Worm (Caenorhabditis elegans) whole organism, young adult: ENCODE results near the gene srd-8.
A peak's percentile ranks its signal among the peaks of the same experiment; 100 is the strongest.

Experiments
- B0019.2 ChIP-seq: fragments of 200-800 bp; sonication (Bioruptor generic); conservative IDR thresholded peaks from 2 replicates; pipeline ENCODE4 v1.3.6; 2022; ENCODE audit warnings: missing genetic modification reagents, missing genetic modification characterization, missing compliant biosample characterization
- B0336.3 ChIP-seq: fragments of 200-800 bp; sonication (Bioruptor generic); IDR thresholded peaks from 2 replicates; pipeline ENCODE4 v1.3.6; 2022; ENCODE audit warnings: missing genetic modification characterization, missing compliant biosample characterization
- C06A6.2 ChIP-seq: fragments of 200-800 bp; sonication (Bioruptor generic); conservative IDR thresholded peaks from 2 replicates; pipeline ENCODE4 v1.3.6; 2022; ENCODE audit warnings: missing genetic modification characterization, missing compliant biosample characterization
- C17E4.6 ChIP-seq: fragments of 200-800 bp; sonication (Bioruptor generic); IDR thresholded peaks from 2 replicates; pipeline ENCODE4 v1.3.6; 2022; ENCODE audit warnings: missing genetic modification reagents, missing genetic modification characterization, missing compliant biosample characterization
- D2030.7 ChIP-seq: fragments of 200-800 bp; sonication (Bioruptor generic); IDR thresholded peaks from 2 replicates; pipeline ENCODE4 v1.3.6; 2022; ENCODE audit warnings: missing genetic modification reagents, missing genetic modification characterization, missing compliant biosample characterization
- F23B12.7 ChIP-seq: sonication (generic microtip); optimal IDR thresholded peaks from 2 replicates; lab custom pipeline; 2017; ENCODE audit warnings: missing genetic modification characterization, mild to moderate bottlenecking, missing compliant biosample characterization, antibody characterized with exemption, moderate library complexity; ENCODE audit not compliant: insufficient read depth
- F39B2.1 ChIP-seq: fragments of 200-800 bp; sonication (Bioruptor generic); IDR thresholded peaks from 2 replicates; pipeline ENCODE4 v1.3.6; 2022; ENCODE audit warnings: missing genetic modification reagents, missing genetic modification characterization, missing compliant biosample characterization
- F57C9.4 ChIP-seq: sonication (generic microtip); optimal IDR thresholded peaks from 2 replicates; lab custom pipeline; 2017; ENCODE audit warnings: mild to moderate bottlenecking, missing genetic modification characterization, missing compliant biosample characterization
- T07F8.4 ChIP-seq: sonication (generic microtip); optimal IDR thresholded peaks from 2 replicates; lab custom pipeline; 2016; ENCODE audit warnings: mild to moderate bottlenecking, missing genetic modification characterization, moderate library complexity, missing compliant biosample characterization
- Y53F4B.3 ChIP-seq: fragments of 200-800 bp; sonication (Bioruptor generic); IDR thresholded peaks from 2 replicates; pipeline ENCODE4 v1.3.6; 2022; ENCODE audit warnings: missing genetic modification reagents, missing genetic modification characterization, missing compliant biosample characterization
- Y53G8AR.9 ChIP-seq: fragments of 200-800 bp; sonication (Bioruptor generic); conservative IDR thresholded peaks from 2 replicates; pipeline ENCODE4 v1.3.6; 2022; ENCODE audit warnings: missing genetic modification reagents, missing genetic modification characterization, missing compliant biosample characterization
- Y67H2A.10 ChIP-seq: fragments of 200-800 bp; sonication (Bioruptor generic); conservative IDR thresholded peaks from 2 replicates; pipeline ENCODE4 v1.3.6; 2022; ENCODE audit warnings: missing genetic modification reagents, missing genetic modification characterization, missing compliant biosample characterization
- Y79H2A.3 ChIP-seq: fragments of 200-800 bp; sonication (Bioruptor generic); conservative IDR thresholded peaks from 2 replicates; pipeline ENCODE4 v1.3.6; 2022; ENCODE audit warnings: missing genetic modification reagents, missing genetic modification characterization, missing compliant biosample characterization
- Y95B8A.8 ChIP-seq: fragments of 200-800 bp; sonication (Bioruptor generic); IDR thresholded peaks from 2 replicates; pipeline ENCODE4 v1.3.6; 2022; ENCODE audit warnings: missing genetic modification reagents, missing genetic modification characterization, missing compliant biosample characterization
- ZK185.1 ChIP-seq: sonication (generic microtip); optimal IDR thresholded peaks from 2 replicates; lab custom pipeline; 2016; ENCODE audit warnings: mild to moderate bottlenecking, missing genetic modification characterization, missing compliant biosample characterization; ENCODE audit not compliant: poor library complexity, severe bottlenecking
- aptf-2 ChIP-seq: fragments of 200-800 bp; sonication (Bioruptor generic); conservative IDR thresholded peaks from 2 replicates; pipeline ENCODE4 v1.3.6; 2022; ENCODE audit warnings: missing genetic modification reagents, missing genetic modification characterization, missing compliant biosample characterization
- athp-1 ChIP-seq: sonication (generic microtip); optimal IDR thresholded peaks from 2 replicates; lab custom pipeline; 2017; ENCODE audit warnings: mild to moderate bottlenecking, missing genetic modification characterization, missing compliant biosample characterization
- attf-3 ChIP-seq: fragments of 200-800 bp; sonication (Bioruptor generic); conservative IDR thresholded peaks from 2 replicates; pipeline ENCODE4 v1.3.6; 2022; ENCODE audit warnings: missing genetic modification reagents, missing genetic modification characterization, missing compliant biosample characterization
- bed-2 ChIP-seq: fragments of 200-800 bp; sonication (Bioruptor generic); IDR thresholded peaks from 2 replicates; pipeline ENCODE4 v1.3.6; 2022; ENCODE audit warnings: missing genetic modification reagents, missing genetic modification characterization, missing compliant biosample characterization
- cebp-1 ChIP-seq, 2 experiments: fragments of 200-800 bp in 1 of 2; sonication (Bioruptor generic) in 1 of 2; sonication (generic microtip) in 1 of 2; IDR thresholded peaks in 1 of 2; optimal IDR thresholded peaks in 1 of 2; 2 replicates each; pipeline versions ENCODE4 v1.3.6 to Lab custom; 2017 to 2022; ENCODE audit warnings: missing compliant biosample characterization in 2 of 2, missing genetic modification characterization in 2 of 2, mild to moderate bottlenecking in 1 of 2, missing genetic modification reagents in 1 of 2, moderate library complexity in 1 of 2
- ceh-100 ChIP-seq: fragments of 200-800 bp; sonication (Bioruptor generic); IDR thresholded peaks from 2 replicates; pipeline ENCODE4 v1.3.6; 2022; ENCODE audit warnings: missing genetic modification reagents, missing genetic modification characterization, missing compliant biosample characterization
- ceh-27 ChIP-seq: fragments of 200-800 bp; sonication (Bioruptor generic); optimal IDR thresholded peaks from 2 replicates; lab custom pipeline; 2018; ENCODE audit warnings: mild to moderate bottlenecking, missing genetic modification characterization, moderate library complexity, missing compliant biosample characterization
- ceh-40 ChIP-seq: fragments of 200-800 bp; sonication (Bioruptor generic); IDR thresholded peaks from 2 replicates; pipeline ENCODE4 v1.3.6; 2022; ENCODE audit warnings: missing genetic modification characterization, missing compliant biosample characterization
- chd-7 ChIP-seq: sonication (generic microtip); optimal IDR thresholded peaks from 2 replicates; lab custom pipeline; 2016; ENCODE audit warnings: mild to moderate bottlenecking, missing genetic modification characterization, moderate library complexity, missing compliant biosample characterization
- egrh-3 ChIP-seq: fragments of 200-800 bp; sonication (Bioruptor generic); IDR thresholded peaks from 2 replicates; pipeline ENCODE4 v1.3.6; 2022; ENCODE audit warnings: missing genetic modification reagents, missing genetic modification characterization, missing compliant biosample characterization
- fkh-3 ChIP-seq: sonication (generic microtip); optimal IDR thresholded peaks from 2 replicates; lab custom pipeline; 2016; ENCODE audit warnings: mild to moderate bottlenecking, missing genetic modification characterization, missing compliant biosample characterization
- gei-17 ChIP-seq: fragments of 200-800 bp; sonication (Bioruptor generic); optimal IDR thresholded peaks from 2 replicates; lab custom pipeline; 2018; ENCODE audit warnings: mild to moderate bottlenecking, missing genetic modification characterization, missing compliant biosample characterization
- hlh-26 ChIP-seq: fragments of 200-800 bp; sonication (Bioruptor generic); conservative IDR thresholded peaks from 2 replicates; pipeline ENCODE4 v1.3.6; 2022; ENCODE audit warnings: missing genetic modification reagents, missing genetic modification characterization, missing compliant biosample characterization
- hrde-1 ChIP-seq: sonication (generic microtip); optimal IDR thresholded peaks from 2 replicates; lab custom pipeline; 2016; ENCODE audit warnings: missing genetic modification characterization, mild to moderate bottlenecking, missing compliant biosample characterization, moderate library complexity, missing genotype, missing genetic modification reagents, borderline replicate concordance
- let-607 ChIP-seq, 2 experiments: fragments of 200-800 bp in 1 of 2; sonication (Bioruptor generic) in 1 of 2; sonication (generic microtip) in 1 of 2; optimal IDR thresholded peaks; 2 replicates each; lab custom pipeline; 2016 to 2018; ENCODE audit warnings: mild to moderate bottlenecking in 2 of 2, missing compliant biosample characterization in 2 of 2, missing genetic modification characterization in 2 of 2, moderate library complexity in 2 of 2, missing genotype in 1 of 2
- lin-40 ChIP-seq: sonication (generic microtip); optimal IDR thresholded peaks from 2 replicates; lab custom pipeline; 2016; ENCODE audit warnings: missing genetic modification characterization, mild to moderate bottlenecking, missing compliant biosample characterization, missing genotype, missing genetic modification reagents
- lir-1 ChIP-seq: fragments of 200-800 bp; sonication (Bioruptor generic); conservative IDR thresholded peaks from 2 replicates; pipeline ENCODE4 v1.3.6; 2022; ENCODE audit warnings: missing genetic modification reagents, missing genetic modification characterization, missing compliant biosample characterization
- lsl-1 ChIP-seq: fragments of 200-800 bp; sonication (Bioruptor generic); optimal IDR thresholded peaks from 2 replicates; lab custom pipeline; 2018; ENCODE audit warnings: mild to moderate bottlenecking, missing genetic modification characterization, moderate library complexity, missing compliant biosample characterization
- madf-10 ChIP-seq: sonication (generic microtip); optimal IDR thresholded peaks from 2 replicates; lab custom pipeline; 2016; ENCODE audit warnings: mild to moderate bottlenecking, missing genetic modification characterization, missing compliant biosample characterization
- mcd-1 ChIP-seq: fragments of 200-800 bp; sonication (Bioruptor generic); IDR thresholded peaks from 2 replicates; pipeline ENCODE4 v1.3.6; 2022; ENCODE audit warnings: missing genetic modification reagents, missing genetic modification characterization, missing compliant biosample characterization
- nfyb-1 ChIP-seq: fragments of 200-800 bp; sonication (Bioruptor generic); IDR thresholded peaks from 2 replicates; pipeline ENCODE4 v1.3.6; 2022; ENCODE audit warnings: missing genetic modification reagents, missing genetic modification characterization, missing compliant biosample characterization
- nhr-90 ChIP-seq: sonication (generic microtip); optimal IDR thresholded peaks from 2 replicates; lab custom pipeline; 2016; ENCODE audit warnings: missing genotype, mild to moderate bottlenecking, missing genetic modification characterization, missing compliant biosample characterization
- pbrm-1 ChIP-seq: fragments of 200-800 bp; sonication (Bioruptor generic); IDR thresholded peaks from 2 replicates; pipeline ENCODE4 v1.3.6; 2022; ENCODE audit warnings: missing genetic modification reagents, missing genetic modification characterization, missing compliant biosample characterization
- repo-1 ChIP-seq: sonication (generic microtip); optimal IDR thresholded peaks from 2 replicates; lab custom pipeline; 2017; ENCODE audit warnings: mild to moderate bottlenecking, missing genetic modification characterization, missing compliant biosample characterization
- sea-2 ChIP-seq: fragments of 200-800 bp; sonication (Bioruptor generic); IDR thresholded peaks from 2 replicates; pipeline ENCODE4 v1.3.6; 2022; ENCODE audit warnings: missing genetic modification characterization, missing compliant biosample characterization
- snpc-4 ChIP-seq, 5 experiments: fragments of 150-350 bp in 1 of 5; sonication (generic microtip) in 4 of 5; optimal IDR thresholded peaks; 2 replicates each; lab custom pipeline; 2014 to 2018; ENCODE audit warnings: missing genetic modification characterization in 5 of 5, missing biosample characterization in 3 of 5, antibody characterized with exemption in 2 of 5, mild to moderate bottlenecking in 2 of 5, missing compliant biosample characterization in 2 of 5, missing genotype in 2 of 5, moderate library complexity in 2 of 5, missing genetic modification reagents in 1 of 5
- tbx-9 ChIP-seq: sonication (generic microtip); optimal IDR thresholded peaks from 2 replicates; lab custom pipeline; 2016; ENCODE audit warnings: borderline replicate concordance, missing genetic modification characterization, inconsistent platforms, missing compliant biosample characterization
- zfh-2 ChIP-seq: fragments of 200-800 bp; sonication (Bioruptor generic); conservative IDR thresholded peaks from 2 replicates; pipeline ENCODE4 v1.3.6; 2022; ENCODE audit warnings: missing genetic modification reagents, missing genetic modification characterization, missing compliant biosample characterization
- zim-3 ChIP-seq: sonication (generic microtip); optimal IDR thresholded peaks from 2 replicates; lab custom pipeline; 2017; ENCODE audit warnings: mild to moderate bottlenecking, missing genetic modification characterization, moderate library complexity, missing compliant biosample characterization
- ztf-28 ChIP-seq: fragments of 200-800 bp; sonication (Bioruptor generic); IDR thresholded peaks from 2 replicates; pipeline ENCODE4 v1.3.6; 2022; ENCODE audit warnings: missing genetic modification reagents, missing genetic modification characterization, missing compliant biosample characterization
- ztf-6 ChIP-seq: fragments of 200-800 bp; sonication (Bioruptor generic); IDR thresholded peaks from 2 replicates; pipeline ENCODE4 v1.3.6; 2022; ENCODE audit warnings: missing genetic modification reagents, missing genetic modification characterization, missing compliant biosample characterization

The srd-8 gene

DNA sequence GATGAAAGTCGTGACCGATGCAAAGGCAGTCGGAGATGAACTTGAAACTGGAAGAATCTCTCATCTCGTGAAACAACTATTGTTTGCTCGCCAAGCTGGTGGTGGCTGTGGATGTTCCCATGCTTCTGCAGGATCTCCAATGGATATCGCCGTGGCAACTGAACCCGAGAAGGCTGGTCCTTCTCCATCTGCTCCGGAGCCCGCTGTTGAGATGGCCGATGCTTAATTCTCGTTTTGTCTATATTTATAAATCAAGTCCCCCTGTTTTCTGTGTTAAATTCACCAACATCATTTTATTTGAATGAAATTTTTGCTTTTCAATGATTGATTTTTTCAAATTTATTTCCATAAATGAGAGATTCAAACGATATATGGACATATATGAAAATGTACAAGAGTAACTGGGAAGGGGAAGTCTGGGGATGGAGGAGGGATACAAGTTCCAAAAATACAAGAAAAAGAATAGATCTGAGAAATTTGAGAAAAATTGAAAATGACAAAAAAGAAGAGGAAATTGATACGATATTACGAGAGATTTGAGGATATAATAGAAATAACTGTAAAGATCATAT, 5.4 kb upstream of the srd-8 start:
- TF ChIP-seq repo-1 (tag; lab: Kevin White, UChicago), result peak; percentile 81
- TF ChIP-seq ZK185.1 (tag; lab: Kevin White, UChicago), result no peak
- no peak for TF ChIP-seq ceh-40 (GFP tag; lab: Robert Waterston, UW)
- TF ChIP-seq F39B2.1 (GFP tag; lab: Robert Waterston, UW), result no peak
- peak; percentile 57 for TF ChIP-seq snpc-4 (GFP tag; optimal IDR thresholded peaks at IDR 0.05; lab: Kevin White, UChicago)
- TF ChIP-seq snpc-4 (tag; optimal IDR thresholded peaks at IDR 0.05; lab: Kevin White, UChicago), result peak in 1 of 4 experiments; percentile 57
- no peak for TF ChIP-seq aptf-2 (GFP tag; lab: Robert Waterston, UW)
- TF ChIP-seq nfyb-1 (GFP tag; lab: Robert Waterston, UW), result 0 out of 2 replicates have a peak, but pooled peaks have one; percentile 43
- no peak for TF ChIP-seq hlh-26 (GFP tag; lab: Robert Waterston, UW)
- TF ChIP-seq T07F8.4 (tag; lab: Kevin White, UChicago), result no peak
- no peak for TF ChIP-seq tbx-9
- TF ChIP-seq attf-3 (GFP tag; lab: Robert Waterston, UW), result no peak
- TF ChIP-seq C17E4.6, result no peak
- 0 out of 2 replicates have a peak, but pooled peaks have one; percentile 14 for TF ChIP-seq C06A6.2 (GFP tag; lab: Robert Waterston, UW)
- no peak for TF ChIP-seq Y95B8A.8
- no peak for TF ChIP-seq B0019.2 (GFP tag; lab: Robert Waterston, UW)
- TF ChIP-seq lin-40 (tag; lab: Kevin White, UChicago), result no peak
- TF ChIP-seq Y67H2A.10 (GFP tag; lab: Robert Waterston, UW), result no peak
- peak; percentile 65 for TF ChIP-seq athp-1 (tag; lab: Kevin White, UChicago)
- peak; percentile 73; the same call in 1 of the 2 replicates for TF ChIP-seq B0336.3 (GFP tag; lab: Robert Waterston, UW)
- peak; percentile 39 for TF ChIP-seq hrde-1 (tag; lab: Kevin White, UChicago)
- TF ChIP-seq cebp-1 (GFP tag; IDR thresholded peaks at IDR 0.05; lab: Robert Waterston, UW), result no peak
- no peak for TF ChIP-seq cebp-1 (tag; optimal IDR thresholded peaks at IDR 0.05; lab: Kevin White, UChicago)
- no peak for TF ChIP-seq bed-2
- no peak for TF ChIP-seq mcd-1 (GFP tag; lab: Robert Waterston, UW)
- no peak for TF ChIP-seq F57C9.4 (tag; lab: Kevin White, UChicago)
- no peak for TF ChIP-seq ztf-6 (GFP tag; lab: Robert Waterston, UW)
- no peak for TF ChIP-seq let-607 (tag; optimal IDR thresholded peaks at IDR 0.05; lab: Kevin White, UChicago)
- no peak for TF ChIP-seq lir-1 (GFP tag; lab: Robert Waterston, UW)
- no peak for TF ChIP-seq zfh-2
- TF ChIP-seq madf-10, result no peak
- TF ChIP-seq Y79H2A.3 (GFP tag; lab: Robert Waterston, UW), result no peak
- no peak for TF ChIP-seq egrh-3 (GFP tag; lab: Robert Waterston, UW)
- TF ChIP-seq ztf-28 (GFP tag; lab: Robert Waterston, UW), result no peak
- no peak for TF ChIP-seq F23B12.7 (tag; lab: Kevin White, UChicago)
- TF ChIP-seq ceh-27 (GFP tag; lab: Kevin White, UChicago), result no peak
- no peak for TF ChIP-seq zim-3 (tag; lab: Kevin White, UChicago)
- TF ChIP-seq sea-2 (GFP tag; lab: Robert Waterston, UW), result no peak
- TF ChIP-seq D2030.7 (GFP tag; lab: Robert Waterston, UW), result no peak
- no peak for TF ChIP-seq gei-17
- TF ChIP-seq Y53F4B.3 (GFP tag; lab: Robert Waterston, UW), result peak; percentile 32; the same call in 1 of the 2 replicates
- peak; percentile 70; the same call in 1 of the 2 replicates for TF ChIP-seq Y53G8AR.9 (GFP tag; lab: Robert Waterston, UW)
- TF ChIP-seq pbrm-1, result no peak
- TF ChIP-seq chd-7 (tag; lab: Kevin White, UChicago), result no peak
- TF ChIP-seq ceh-100, result no peak
- no peak for TF ChIP-seq fkh-3
- no peak for TF ChIP-seq nhr-90 (tag; lab: Kevin White, UChicago)
- no peak for TF ChIP-seq lsl-1 (GFP tag; lab: Kevin White, UChicago)
